Worm (Caenorhabditis elegans) whole organism, L1 larva: ENCODE measurements around the gene T08G5.15.

Experiments used
- ama-1 ChIP-seq: fragments of 150-350 bp; optimal IDR thresholded peaks from 2 replicates; lab custom pipeline; 2014
- hpl-2 ChIP-seq: fragments of 150-350 bp; optimal IDR thresholded peaks from 2 replicates; lab custom pipeline; 2014; ENCODE audit warnings: missing biosample characterization, missing genetic modification reagents, missing genetic modification characterization
- lin-39 ChIP-seq: fragments of 150-350 bp; optimal IDR thresholded peaks from 2 replicates; lab custom pipeline; 2014; ENCODE audit warnings: missing biosample characterization, missing genetic modification reagents, missing genetic modification characterization
- mep-1 ChIP-seq: fragments of 150-350 bp; optimal IDR thresholded peaks from 2 replicates; lab custom pipeline; 2014; ENCODE audit warnings: missing biosample characterization, missing genetic modification characterization
- nhr-76 ChIP-seq: sonication (generic microtip); optimal IDR thresholded peaks from 2 replicates; lab custom pipeline; 2017; ENCODE audit warnings: missing biosample characterization, missing genetic modification characterization

- TF ChIP-seq lin-39 (no peak), mep-1 (tag; lab: Kevin White, UChicago) (no peak), hpl-2 (no peak), ama-1 (lab: Kevin White, UChicago) (no peak), nhr-76 (tag; lab: Kevin White, UChicago) (no peak)
Observed at ce11 chrV:14023074-14023473, at the start of gene T08G5.15.
